Fruit fly (Drosophila melanogaster) whole organism, wandering third instar larva: ENCODE measurements around the gene CG14147.

Source experiments
- Abd-B ChIP-seq: fragments of >200 bp; optimal IDR thresholded peaks from 2 replicates; lab custom pipeline; 2017; ENCODE audit warnings: missing biosample characterization, missing genetic modification characterization
- CG32264 ChIP-seq: fragments of 200-800 bp; sonication (Bioruptor generic); optimal IDR thresholded peaks from 2 replicates; lab custom pipeline; 2016; ENCODE audit warnings: missing biosample characterization, missing genetic modification characterization
- CG9705 ChIP-seq: fragments of 200-800 bp; sonication (Bioruptor generic); optimal IDR thresholded peaks from 2 replicates; lab custom pipeline; 2018; ENCODE audit warnings: missing biosample characterization, mild to moderate bottlenecking, missing genetic modification characterization
- CrebA ChIP-seq: fragments of 200-800 bp; sonication (Bioruptor generic); optimal IDR thresholded peaks from 2 replicates; lab custom pipeline; 2016; ENCODE audit warnings: missing biosample characterization, mild to moderate bottlenecking, missing genetic modification characterization, borderline replicate concordance
- Dfd ChIP-seq: fragments of >200 bp; optimal IDR thresholded peaks from 2 replicates; lab custom pipeline; 2017; ENCODE audit warnings: missing biosample characterization, missing genetic modification characterization
- HLH106 ChIP-seq: fragments of 200-800 bp; optimal IDR thresholded peaks from 3 replicates; lab custom pipeline; 2019; ENCODE audit warnings: missing biosample characterization, mild to moderate bottlenecking, missing genetic modification characterization, moderate library complexity
- Hnf4 ChIP-seq: fragments of 200-800 bp; sonication (Bioruptor generic); optimal IDR thresholded peaks from 2 replicates; lab custom pipeline; 2016; ENCODE audit warnings: missing biosample characterization, mild to moderate bottlenecking, missing genetic modification characterization
- Hr83 ChIP-seq: fragments of 200-300 bp; sonication (Bioruptor generic); optimal IDR thresholded peaks from 2 replicates; lab custom pipeline; 2016; ENCODE audit warnings: missing biosample characterization, mild to moderate bottlenecking, missing genetic modification characterization, moderate library complexity; ENCODE audit not compliant: poor library complexity, severe bottlenecking
- OdsH ChIP-seq: fragments of 200-800 bp; sonication (Bioruptor generic); optimal IDR thresholded peaks from 2 replicates; lab custom pipeline; 2016; ENCODE audit warnings: missing biosample characterization, mild to moderate bottlenecking, missing genetic modification characterization
- Rel ChIP-seq, 2 experiments: fragments of 200-800 bp; sonication (Bioruptor generic) in 1 of 2; optimal IDR thresholded peaks; 2 replicates in 1 of 2; 3 replicates in 1 of 2; lab custom pipeline; 2016 to 2019; ENCODE audit warnings: mild to moderate bottlenecking in 2 of 2, missing biosample characterization in 2 of 2, missing genetic modification characterization in 2 of 2, moderate library complexity in 1 of 2
- Sp1 ChIP-seq: fragments of 200-800 bp; sonication (Bioruptor generic); optimal IDR thresholded peaks from 3 replicates; lab custom pipeline; 2019; ENCODE audit warnings: missing biosample characterization, mild to moderate bottlenecking, missing genetic modification characterization, moderate library complexity
- Vsx2 ChIP-seq: fragments of 200-300, 225-300 bp; sonication (Bioruptor generic); optimal IDR thresholded peaks from 2 replicates; lab custom pipeline; 2018; ENCODE audit warnings: missing biosample characterization, missing genetic modification characterization; ENCODE audit not compliant: partially characterized antibody
- br ChIP-seq: fragments of 200-800 bp; sonication (Bioruptor generic); optimal IDR thresholded peaks from 2 replicates; lab custom pipeline; 2016; ENCODE audit warnings: missing biosample characterization, missing genetic modification characterization
- brk ChIP-seq: fragments of 200-800 bp; sonication (Bioruptor generic); optimal IDR thresholded peaks from 2 replicates; lab custom pipeline; 2016; ENCODE audit warnings: missing biosample characterization, mild to moderate bottlenecking, missing genetic modification characterization
- dl ChIP-seq, 2 experiments: fragments of 175-275, 200-275 bp in 1 of 2; fragments of 200-275 bp in 1 of 2; sonication (Bioruptor generic); optimal IDR thresholded peaks; lab custom pipeline; 2018; ENCODE audit warnings: mild to moderate bottlenecking in 2 of 2, missing biosample characterization in 2 of 2, missing genetic modification characterization in 2 of 2, moderate library complexity in 2 of 2; ENCODE audit not compliant: partially characterized antibody in 2 of 2, insufficient read depth in 1 of 2
- dmrt93B ChIP-seq: fragments of 200-800 bp; sonication (Bioruptor generic); optimal IDR thresholded peaks from 2 replicates; lab custom pipeline; 2018; ENCODE audit warnings: missing biosample characterization, mild to moderate bottlenecking, missing genetic modification characterization
- dsf ChIP-seq: sonication (Bioruptor generic); optimal IDR thresholded peaks from 2 replicates; lab custom pipeline; 2016; ENCODE audit warnings: missing biosample characterization, missing genetic modification characterization, borderline replicate concordance
- ey ChIP-seq: fragments of 200-800 bp; sonication (Bioruptor generic); optimal IDR thresholded peaks from 2 replicates; lab custom pipeline; 2016; ENCODE audit warnings: missing biosample characterization, missing genetic modification characterization
- foxo ChIP-seq, 2 experiments: fragments of 200-800 bp; sonication (Bioruptor generic); optimal IDR thresholded peaks; 2 replicates in 1 of 2; 3 replicates in 1 of 2; lab custom pipeline; 2016 to 2017; ENCODE audit warnings: missing biosample characterization in 2 of 2, missing genetic modification characterization in 2 of 2
- fru ChIP-seq: fragments of 200-800 bp; sonication (Bioruptor generic); optimal IDR thresholded peaks from 3 replicates; lab custom pipeline; 2016; ENCODE audit warnings: missing biosample characterization, mild to moderate bottlenecking, missing genetic modification characterization
- h ChIP-seq: fragments of 200-800 bp; sonication (Bioruptor generic); optimal IDR thresholded peaks from 3 replicates; lab custom pipeline; 2016; ENCODE audit warnings: missing biosample characterization, mild to moderate bottlenecking, missing genetic modification characterization
- jim ChIP-seq: fragments of 175-275, 200-325 bp; sonication (Bioruptor generic); optimal IDR thresholded peaks from 2 replicates; lab custom pipeline; 2016; ENCODE audit warnings: missing biosample characterization, mild to moderate bottlenecking, missing genetic modification characterization
- lola ChIP-seq: fragments of >200 bp; optimal IDR thresholded peaks from 2 replicates; lab custom pipeline; 2017; ENCODE audit warnings: missing biosample characterization, missing genetic modification characterization
- pan ChIP-seq: fragments of >200 bp; optimal IDR thresholded peaks from 2 replicates; lab custom pipeline; 2017
- psq ChIP-seq: fragments of 200-800 bp; sonication (Bioruptor generic); optimal IDR thresholded peaks from 3 replicates; lab custom pipeline; 2017; ENCODE audit warnings: missing biosample characterization, mild to moderate bottlenecking, missing genetic modification characterization, moderate library complexity
- rgr ChIP-seq: fragments of 200-800 bp; sonication (Bioruptor generic); optimal IDR thresholded peaks from 3 replicates; lab custom pipeline; 2016; ENCODE audit warnings: missing biosample characterization, mild to moderate bottlenecking, missing genetic modification characterization
- sage ChIP-seq: fragments of 200-800 bp; sonication (Bioruptor generic); optimal IDR thresholded peaks from 2 replicates; lab custom pipeline; 2016; ENCODE audit warnings: missing biosample characterization, mild to moderate bottlenecking, missing genetic modification characterization
- sv ChIP-seq: fragments of 200-800 bp; sonication (Bioruptor generic); optimal IDR thresholded peaks from 3 replicates; lab custom pipeline; 2016; ENCODE audit warnings: missing biosample characterization, missing genetic modification characterization
- woc ChIP-seq: sonication (Bioruptor generic); optimal IDR thresholded peaks from 2 replicates; lab custom pipeline; 2016; ENCODE audit warnings: missing biosample characterization, mild to moderate bottlenecking, missing genetic modification characterization

CG14147 gene

dm6 chr3L:10942541-10942940 is 29.9 kb upstream of the CG14147 start:
- TF ChIP-seq rgr (peak; percentile 43), ey (GFP tag; lab: Kevin White, UChicago) (no peak), sage (GFP tag; lab: Kevin White, UChicago) (no peak), br (GFP tag; lab: Kevin White, UChicago) (no peak), CG9705 (GFP tag; lab: Kevin White, UChicago) (no peak), pan (lab: Kevin White, UChicago) (no peak), fru (peak; percentile 26), psq (GFP tag; lab: Kevin White, UChicago) (peak; percentile 65), Dfd (GFP tag; lab: Kevin White, UChicago) (no peak), dmrt93B (GFP tag; lab: Kevin White, UChicago) (no peak), CG32264 (no peak), dsf (GFP tag; lab: Kevin White, UChicago) (no peak), sv (GFP tag; lab: Kevin White, UChicago) (no peak), Hr83 (GFP tag; lab: Kevin White, UChicago) (no peak), Vsx2 (GFP tag; lab: Kevin White, UChicago) (no peak), woc (no peak), lola (no peak), Abd-B (GFP tag; lab: Kevin White, UChicago) (no peak), Rel (GFP tag; optimal IDR thresholded peaks at IDR 0.05; lab: Kevin White, UChicago) (no peak), Rel (tag; optimal IDR thresholded peaks at IDR 0.05; lab: Kevin White, UChicago) (no peak), Sp1 (GFP tag; lab: Kevin White, UChicago) (peak; percentile 68), jim (no peak), OdsH (GFP tag; lab: Kevin White, UChicago) (peak; percentile 45), foxo (GFP tag; optimal IDR thresholded peaks at IDR 0.05; lab: Kevin White, UChicago) (peak in 1 of 2 experiments; percentile 52), Hnf4 (GFP tag; lab: Kevin White, UChicago) (no peak), HLH106 (tag; lab: Kevin White, UChicago) (peak; percentile 51), brk (GFP tag; lab: Kevin White, UChicago) (no peak), h (peak; percentile 1)
- TF ChIP-seq, all 38 proteins: peak for 8

DNA sequence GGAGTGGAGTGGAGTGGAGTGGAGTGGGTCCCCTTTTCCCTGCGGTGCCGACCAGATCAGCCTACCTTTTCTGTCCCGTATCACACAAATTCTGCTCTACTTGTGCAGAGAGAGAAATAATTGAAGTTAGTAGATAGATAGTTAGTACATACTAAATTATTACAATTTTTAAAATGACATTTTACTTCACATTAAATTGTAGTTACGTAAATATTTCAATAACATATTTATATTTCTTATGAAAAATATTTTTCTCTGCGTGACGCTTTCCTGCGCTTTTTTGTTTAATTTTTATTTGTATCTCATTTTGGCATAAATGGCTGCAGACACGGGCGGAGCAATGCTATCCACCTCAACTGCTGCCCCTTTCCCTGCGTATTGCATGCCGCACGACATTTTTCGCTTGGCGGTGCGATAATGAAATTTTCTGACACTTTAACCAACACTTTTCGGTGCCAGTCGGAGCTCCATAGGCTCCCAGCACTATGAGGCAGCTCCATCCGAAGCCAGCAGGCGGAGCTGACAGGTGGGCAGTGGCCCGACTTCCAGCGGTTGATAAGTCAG is 25.6 kb upstream of the CG14147 start:
- TF ChIP-seq CG32264: no peak
- no peak for TF ChIP-seq fru
- no peak for TF ChIP-seq Vsx2 (GFP tag; lab: Kevin White, UChicago)

dm6 chr3L:10949685-10950286 is 22.7 kb upstream of the CG14147 start:
- TF ChIP-seq Dfd (GFP tag; lab: Kevin White, UChicago): peak; percentile 52
- TF ChIP-seq CG9705 (GFP tag; lab: Kevin White, UChicago): no peak
- no peak for TF ChIP-seq HLH106 (tag; lab: Kevin White, UChicago)
- TF ChIP-seq dl (GFP tag; optimal IDR thresholded peaks at IDR 0.05; lab: Kevin White, UChicago; ENCODE audit: insufficient read depth in 1 of 2, partially characterized antibody in 2 of 2): no peak

DNA sequence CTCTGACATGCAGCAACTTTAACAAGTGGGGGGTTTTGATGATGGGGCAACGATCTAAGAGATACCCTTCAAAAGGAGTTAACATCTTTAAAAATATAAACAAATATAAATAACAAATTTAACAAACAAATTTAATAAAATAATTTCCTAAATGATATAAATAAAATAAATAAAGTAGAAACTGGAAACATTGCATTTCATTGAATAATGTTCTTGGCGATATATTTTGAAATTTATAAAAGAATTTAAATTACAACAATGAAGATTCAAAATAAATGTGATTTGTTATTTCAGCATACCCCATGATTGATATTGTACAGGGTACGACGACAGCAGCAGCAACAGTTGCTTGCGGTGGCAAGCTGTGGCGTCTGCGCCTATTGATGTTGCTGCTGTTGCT is 21.3 kb upstream of the CG14147 start:
- TF ChIP-seq rgr (peak; percentile 43), CrebA (GFP tag; lab: Kevin White, UChicago) (no peak), psq (GFP tag; lab: Kevin White, UChicago) (peak; percentile 52), Sp1 (GFP tag; lab: Kevin White, UChicago) (peak; percentile 69), HLH106 (tag; lab: Kevin White, UChicago) (peak; percentile 67), foxo (GFP tag; optimal IDR thresholded peaks at IDR 0.05; lab: Kevin White, UChicago) (peak in 1 of 2 experiments; percentile 56), brk (GFP tag; lab: Kevin White, UChicago) (no peak), OdsH (GFP tag; lab: Kevin White, UChicago) (peak; percentile 60), Vsx2 (GFP tag; lab: Kevin White, UChicago) (no peak), jim (no peak)
